Fruit fly (Drosophila melanogaster): ENCODE measurements around the gene CG14253.

dm6 chr3R:26936501-26936900 is 41.8 kb upstream of the CG14253 start:
- TF ChIP-seq cic (GFP tag; optimal IDR thresholded peaks at IDR 0.05) (no peak), toe (GFP tag; optimal IDR thresholded peaks at IDR 0.05) (no peak), Clk (GFP tag; optimal IDR thresholded peaks at IDR 0.05) (no peak), CG1620 (GFP tag; optimal IDR thresholded peaks at IDR 0.05) (no peak), CG7101 (tag; optimal IDR thresholded peaks at IDR 0.05) (no peak)

Measured in whole organism, adult.